Fruit fly (Drosophila melanogaster) whole organism, embryonic: Measurements from ENCODE around the gene DAAM.

Experiments used
- Aef1 ChIP-seq: fragments of 200-800 bp; sonication (Bioruptor generic); IDR thresholded peaks from 3 replicates; pipeline ENCODE4 v1.3.6; 2022; ENCODE audit warnings: missing biosample characterization, missing genetic modification characterization
- Bgb ChIP-seq: fragments of 200-800 bp; sonication (Bioruptor generic); IDR thresholded peaks from 2 replicates; pipeline ENCODE4 v1.3.6; 2022; ENCODE audit warnings: missing biosample characterization, missing genetic modification characterization; ENCODE audit not compliant: partially characterized antibody
- CG1024 ChIP-seq: fragments of 200-800 bp; sonication (Bioruptor generic); IDR thresholded peaks from 2 replicates; pipeline ENCODE4 v1.3.6; 2022; ENCODE audit warnings: missing biosample characterization, missing genetic modification characterization
- CG11560 ChIP-seq: fragments of 200-800 bp; sonication (Bioruptor generic); IDR thresholded peaks from 3 replicates; pipeline ENCODE4 v1.3.6; 2022; ENCODE audit warnings: missing biosample characterization, missing genetic modification characterization
- CG12219 ChIP-seq: fragments of 200-800 bp; sonication (Bioruptor generic); optimal IDR thresholded peaks from 3 replicates; lab custom pipeline; 2018; ENCODE audit warnings: missing biosample characterization, mild to moderate bottlenecking, missing genetic modification characterization
- CG12236 ChIP-seq: fragments of 200-800 bp; sonication (Bioruptor generic); optimal IDR thresholded peaks from 2 replicates; lab custom pipeline; 2016; ENCODE audit warnings: missing biosample characterization, missing genetic modification characterization
- CG1647 ChIP-seq: fragments of 200-800 bp; sonication (Bioruptor generic); optimal IDR thresholded peaks from 3 replicates; lab custom pipeline; 2016; ENCODE audit warnings: missing biosample characterization, missing genetic modification characterization
- CG17328 ChIP-seq: fragments of 200-800 bp; sonication (Bioruptor generic); IDR thresholded peaks from 2 replicates; pipeline ENCODE4 v1.3.6; 2022; ENCODE audit warnings: missing biosample characterization, missing genetic modification characterization
- CG17361 ChIP-seq: fragments of 200-800 bp; sonication (Bioruptor generic); IDR thresholded peaks from 3 replicates; pipeline ENCODE4 v1.3.6; 2022; ENCODE audit warnings: missing biosample characterization, missing genetic modification characterization
- CG17802 ChIP-seq: fragments of 200-800 bp; sonication (Bioruptor generic); optimal IDR thresholded peaks from 2 replicates; lab custom pipeline; 2018; ENCODE audit warnings: missing biosample characterization, mild to moderate bottlenecking, missing genetic modification characterization, moderate library complexity
- CG17829 ChIP-seq: fragments of 200-800 bp; optimal IDR thresholded peaks from 2 replicates; lab custom pipeline; 2019; ENCODE audit warnings: missing biosample characterization, mild to moderate bottlenecking, missing genetic modification characterization, moderate library complexity
- CG2120 ChIP-seq: fragments of 200-800 bp; sonication (Bioruptor generic); optimal IDR thresholded peaks from 3 replicates; lab custom pipeline; 2016; ENCODE audit warnings: missing biosample characterization, missing genetic modification characterization
- CG2889 ChIP-seq: fragments of 200-800 bp; sonication (Bioruptor generic); IDR thresholded peaks from 3 replicates; pipeline ENCODE4 v1.3.6; 2022; ENCODE audit warnings: missing biosample characterization, missing genetic modification characterization
- CG31388 ChIP-seq: fragments of 200-800 bp; sonication (Bioruptor generic); optimal IDR thresholded peaks from 2 replicates; lab custom pipeline; 2016; ENCODE audit warnings: missing biosample characterization, missing genetic modification characterization
- CG3163 ChIP-seq: fragments of 200-800 bp; sonication (Bioruptor generic); optimal IDR thresholded peaks from 3 replicates; lab custom pipeline; 2016; ENCODE audit warnings: missing biosample characterization, missing genetic modification characterization
- CG3838 ChIP-seq: fragments of 200-800 bp; sonication (Bioruptor generic); optimal IDR thresholded peaks from 3 replicates; lab custom pipeline; 2016; ENCODE audit warnings: missing biosample characterization, missing genetic modification characterization
- CG3995 ChIP-seq: fragments of 200-800 bp; sonication (Bioruptor generic); optimal IDR thresholded peaks from 3 replicates; lab custom pipeline; 2016; ENCODE audit warnings: missing biosample characterization, missing genetic modification characterization
- CG4328 ChIP-seq: fragments of 200-800 bp; sonication (Bioruptor generic); optimal IDR thresholded peaks from 3 replicates; lab custom pipeline; 2017; ENCODE audit warnings: missing biosample characterization, missing genetic modification reagents, missing genetic modification characterization
- CG4424 ChIP-seq: fragments of 200-800 bp; sonication (Bioruptor generic); optimal IDR thresholded peaks from 3 replicates; lab custom pipeline; 2016; ENCODE audit warnings: missing biosample characterization, missing genetic modification characterization
- CG4854 ChIP-seq: fragments of 200-800 bp; sonication (Bioruptor generic); optimal IDR thresholded peaks from 2 replicates; lab custom pipeline; 2016; ENCODE audit warnings: missing biosample characterization, missing genetic modification characterization, inconsistent platforms
- CG6254 ChIP-seq: fragments of 200-800 bp; sonication (Bioruptor generic); optimal IDR thresholded peaks from 3 replicates; lab custom pipeline; 2017; ENCODE audit warnings: mild to moderate bottlenecking, missing biosample characterization, missing genetic modification reagents, missing genetic modification characterization
- CG7271 ChIP-seq: fragments of 200-800 bp; sonication (Bioruptor generic); optimal IDR thresholded peaks from 2 replicates; lab custom pipeline; 2018; ENCODE audit warnings: missing biosample characterization, mild to moderate bottlenecking, missing genetic modification characterization, moderate library complexity
- CG8944 ChIP-seq: fragments of 200-800 bp; sonication (Bioruptor generic); optimal IDR thresholded peaks from 3 replicates; lab custom pipeline; 2016; ENCODE audit warnings: missing biosample characterization, missing genetic modification characterization
- CG9727 ChIP-seq: fragments of 200-800 bp; sonication (Bioruptor generic); optimal IDR thresholded peaks from 3 replicates; lab custom pipeline; 2017; ENCODE audit warnings: missing biosample characterization, mild to moderate bottlenecking, missing genetic modification characterization
- CkIIα-i1 ChIP-seq: fragments of 200-800 bp; sonication (Bioruptor generic); IDR thresholded peaks from 2 replicates; pipeline ENCODE4 v1.3.6; 2022; ENCODE audit warnings: missing biosample characterization, missing genetic modification characterization
- D ChIP-seq, 2 experiments: fragments of 200-800 bp in 1 of 2; fragments of >200 bp in 1 of 2; sonication (Bioruptor generic) in 1 of 2; optimal IDR thresholded peaks; 2 replicates in 1 of 2; 3 replicates in 1 of 2; lab custom pipeline; 2017; ENCODE audit warnings: mild to moderate bottlenecking in 1 of 2, missing biosample characterization in 1 of 2, missing genetic modification characterization in 1 of 2, missing genetic modification reagents in 1 of 2
- D19A ChIP-seq: fragments of 200-800 bp; optimal IDR thresholded peaks from 3 replicates; lab custom pipeline; 2019; ENCODE audit warnings: missing biosample characterization, mild to moderate bottlenecking, missing genetic modification characterization, moderate library complexity
- Dfd ChIP-seq, 2 experiments: fragments of >200 bp; optimal IDR thresholded peaks; 2 replicates each; lab custom pipeline; 2017; ENCODE audit warnings: missing biosample characterization in 2 of 2, missing genetic modification characterization in 2 of 2
- E2f2 ChIP-seq: fragments of 200-800 bp; sonication (Bioruptor generic); IDR thresholded peaks from 2 replicates; pipeline ENCODE4 v1.3.6; 2022; ENCODE audit warnings: missing biosample characterization, missing genetic modification characterization
- H2.0 ChIP-seq: fragments of 200-800 bp; sonication (Bioruptor generic); IDR thresholded peaks from 2 replicates; pipeline ENCODE4 v1.3.6; 2022; ENCODE audit warnings: missing biosample characterization, missing genetic modification characterization
- HLH4C ChIP-seq: fragments of 200-800 bp; sonication (Bioruptor generic); IDR thresholded peaks from 3 replicates; pipeline ENCODE4 v1.3.6; 2022; ENCODE audit warnings: missing biosample characterization, missing genetic modification characterization; ENCODE audit not compliant: partially characterized antibody
- HLH54F ChIP-seq: fragments of 200-800 bp; sonication (Bioruptor generic); optimal IDR thresholded peaks from 3 replicates; lab custom pipeline; 2016; ENCODE audit warnings: missing biosample characterization, missing genetic modification characterization
- Hmr ChIP-seq: fragments of 200-800 bp; sonication (Bioruptor generic); optimal IDR thresholded peaks from 3 replicates; lab custom pipeline; 2017; ENCODE audit warnings: mild to moderate bottlenecking, missing biosample characterization, missing genetic modification reagents, missing genetic modification characterization
- Hr39 ChIP-seq: fragments of >200 bp; optimal IDR thresholded peaks from 2 replicates; lab custom pipeline; 2017
- MBD-R2 ChIP-seq: fragments of 200-800 bp; sonication (Bioruptor generic); IDR thresholded peaks from 2 replicates; pipeline ENCODE4 v1.3.6; 2022; ENCODE audit warnings: missing biosample characterization, missing genetic modification characterization
- Meics ChIP-seq: fragments of 200-800 bp; sonication (Bioruptor generic); optimal IDR thresholded peaks from 2 replicates; lab custom pipeline; 2017; ENCODE audit warnings: missing biosample characterization, mild to moderate bottlenecking, missing genetic modification characterization
- Poxn ChIP-seq: fragments of 200-800 bp; sonication (Bioruptor generic); IDR thresholded peaks from 2 replicates; pipeline ENCODE4 v1.3.6; 2022; ENCODE audit warnings: missing biosample characterization, missing genetic modification characterization
- Rfx ChIP-seq: fragments of 200-800 bp; sonication (Bioruptor generic); IDR thresholded peaks from 2 replicates; pipeline ENCODE4 v1.3.6; 2022; ENCODE audit warnings: missing biosample characterization, missing genetic modification characterization
- Sin3A ChIP-seq: fragments of >200 bp; optimal IDR thresholded peaks from 2 replicates; lab custom pipeline; 2018
- ara ChIP-seq: fragments of 200-800 bp; sonication (Bioruptor generic); IDR thresholded peaks from 2 replicates; pipeline ENCODE4 v1.3.6; 2022; ENCODE audit warnings: missing biosample characterization, missing genetic modification characterization
- ftz-f1 ChIP-seq: fragments of 200-800 bp; sonication (Bioruptor generic); optimal IDR thresholded peaks from 2 replicates; lab custom pipeline; 2016; ENCODE audit warnings: missing biosample characterization, missing genetic modification characterization
- ham ChIP-seq: fragments of 200-800 bp; sonication (Bioruptor generic); IDR thresholded peaks from 2 replicates; pipeline ENCODE4 v1.3.6; 2022; ENCODE audit warnings: missing biosample characterization, missing genetic modification characterization
- hkb ChIP-seq, 2 experiments: fragments of 200-800 bp in 1 of 2; fragments of >200 bp in 1 of 2; sonication (Bioruptor generic) in 1 of 2; IDR thresholded peaks in 1 of 2; optimal IDR thresholded peaks in 1 of 2; 2 replicates each; pipeline versions ENCODE4 v1.3.6 to Lab custom; 2017 to 2022; ENCODE audit warnings: missing biosample characterization in 1 of 2, missing genetic modification characterization in 1 of 2
- lilli ChIP-seq: fragments of 200-800 bp; sonication (Bioruptor generic); optimal IDR thresholded peaks from 3 replicates; lab custom pipeline; 2016; ENCODE audit warnings: missing biosample characterization, missing genetic modification characterization
- maf-S ChIP-seq: fragments of 200-800 bp; sonication (Bioruptor generic); optimal IDR thresholded peaks from 2 replicates; lab custom pipeline; 2016; ENCODE audit warnings: missing biosample characterization, missing genetic modification characterization
- odd ChIP-seq: fragments of 200-800 bp; sonication (Bioruptor generic); optimal IDR thresholded peaks from 2 replicates; lab custom pipeline; 2017; ENCODE audit warnings: missing biosample characterization, mild to moderate bottlenecking, missing genetic modification characterization
- run ChIP-seq: fragments of 200-800 bp; sonication (Bioruptor generic); optimal IDR thresholded peaks from 3 replicates; lab custom pipeline; 2018; ENCODE audit warnings: missing biosample characterization, mild to moderate bottlenecking, missing genetic modification characterization
- sens ChIP-seq: fragments of 200-800 bp; sonication (Bioruptor generic); peaks from one replicate; lab custom pipeline; 2016; ENCODE audit warnings: missing biosample characterization, missing genetic modification characterization
- ssp ChIP-seq: fragments of 200-800 bp; sonication (Bioruptor generic); IDR thresholded peaks from 2 replicates; pipeline ENCODE4 v1.3.6; 2022; ENCODE audit warnings: missing biosample characterization, missing genetic modification characterization
- tio ChIP-seq: fragments of 200-800 bp; sonication (Bioruptor generic); optimal IDR thresholded peaks from 2 replicates; lab custom pipeline; 2017; ENCODE audit warnings: missing biosample characterization, missing genetic modification characterization, inconsistent platforms
- vvl ChIP-seq: fragments of 200-800 bp; sonication (Bioruptor generic); IDR thresholded peaks from 2 replicates; pipeline ENCODE4 v1.3.6; 2022; ENCODE audit warnings: missing biosample characterization, missing genetic modification characterization
- wek ChIP-seq: fragments of 200-800 bp; sonication (Bioruptor generic); optimal IDR thresholded peaks from 3 replicates; lab custom pipeline; 2018; ENCODE audit warnings: missing biosample characterization, mild to moderate bottlenecking, missing genetic modification characterization, moderate library complexity
- zfh1 ChIP-seq: fragments of 200-800 bp; sonication (Bioruptor generic); IDR thresholded peaks from 3 replicates; pipeline ENCODE4 v1.3.6; 2022; ENCODE audit warnings: missing biosample characterization, missing genetic modification characterization

Gene DAAM

DNA sequence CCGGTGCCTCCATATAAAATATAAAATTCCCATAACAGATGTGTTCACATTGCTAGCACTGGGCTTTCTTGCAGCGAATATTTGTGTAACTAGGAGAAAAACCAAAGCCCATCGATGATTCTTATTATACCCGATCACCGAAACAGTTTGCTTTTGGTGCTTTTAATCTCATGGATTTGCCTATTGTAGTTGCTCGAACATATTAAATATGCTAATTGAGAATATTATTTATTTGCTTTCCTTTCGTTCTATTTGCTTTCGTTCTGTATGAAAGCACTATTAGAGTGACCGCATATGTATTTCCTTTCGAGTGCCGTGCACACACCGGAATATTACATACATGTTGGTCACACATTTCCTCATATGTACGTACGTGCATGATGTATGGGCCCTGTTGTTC, 51.5 kb downstream of the DAAM start (continued):
- no peak for TF ChIP-seq Hr39 (lab: Kevin White, UChicago)
- no peak for TF ChIP-seq CG11560 (tag; lab: Robert Waterston, UW)
- TF ChIP-seq ssp = no peak
- TF ChIP-seq CG9727 (GFP tag; lab: Kevin White, UChicago) = peak; percentile 53
- peak; percentile 69 for TF ChIP-seq CG2120 (GFP tag; lab: Kevin White, UChicago)
- TF ChIP-seq CG8944 (GFP tag; lab: Kevin White, UChicago) = no peak
- TF ChIP-seq CG1647 (GFP tag; lab: Kevin White, UChicago) = peak; percentile 1
- TF ChIP-seq E2f2 (GFP tag; lab: Robert Waterston, UW) = no peak
- no peak for TF ChIP-seq wek
- peak; percentile 23 for TF ChIP-seq CG12219 (GFP tag; lab: Kevin White, UChicago)
- TF ChIP-seq Dfd (GFP tag; optimal IDR thresholded peaks at IDR 0.05; lab: Kevin White, UChicago) = no peak
- TF ChIP-seq D (optimal IDR thresholded peaks at IDR 0.05; lab: Kevin White, UChicago) = no peak
- TF ChIP-seq D (GFP tag; optimal IDR thresholded peaks at IDR 0.05; lab: Kevin White, UChicago) = peak; percentile 7
- no peak for TF ChIP-seq run
- no peak for TF ChIP-seq ham
- no peak for TF ChIP-seq CG17328
- peak; percentile 37 for TF ChIP-seq H2.0 (GFP tag; lab: Robert Waterston, UW)
- no peak for TF ChIP-seq HLH4C (GFP tag; lab: Robert Waterston, UW)
- peak; percentile 38; the same call in 1 of the 2 replicates for TF ChIP-seq vvl (GFP tag; lab: Robert Waterston, UW)
- no peak for TF ChIP-seq Poxn (GFP tag; lab: Robert Waterston, UW)
- no peak for TF ChIP-seq CG3995 (GFP tag; lab: Kevin White, UChicago)
- peak; percentile 88 for TF ChIP-seq sens (GFP tag; lab: Kevin White, UChicago)
- TF ChIP-seq CG7271 (tag; lab: Kevin White, UChicago) = no peak
- no peak for TF ChIP-seq maf-S
- TF ChIP-seq CG4424 (GFP tag; lab: Kevin White, UChicago) = peak; percentile 4
- TF ChIP-seq Aef1 (GFP tag; lab: Robert Waterston, UW) = no peak; the same call in 2 of the 3 replicates
- TF ChIP-seq CG6254 (GFP tag; lab: Kevin White, UChicago) = no peak
- peak; percentile 9 for TF ChIP-seq CG17829 (tag; lab: Kevin White, UChicago)
- TF ChIP-seq odd (GFP tag; lab: Kevin White, UChicago) = peak; percentile 44
- TF ChIP-seq hkb (optimal IDR thresholded peaks at IDR 0.05; lab: Kevin White, UChicago) = no peak
- peak; percentile 17; the same call in 1 of the 2 replicates for TF ChIP-seq hkb (GFP tag; IDR thresholded peaks at IDR 0.05; lab: Robert Waterston, UW)
- peak; percentile 10 for TF ChIP-seq CG17802
- no peak for TF ChIP-seq ara (GFP tag; lab: Robert Waterston, UW)
- peak; percentile 54 for TF ChIP-seq CG17361
- TF ChIP-seq CkIIα-i1 (GFP tag; lab: Robert Waterston, UW) = no peak
- no peak for TF ChIP-seq Bgb (GFP tag; lab: Robert Waterston, UW)
- TF ChIP-seq CG31388 (GFP tag; lab: Kevin White, UChicago) = no peak
- peak; percentile 62 for TF ChIP-seq Rfx (GFP tag; lab: Robert Waterston, UW)
- TF ChIP-seq CG2889 (GFP tag; lab: Robert Waterston, UW) = no peak
- peak; percentile 17; the same call in 1 of the 2 replicates for TF ChIP-seq MBD-R2 (GFP tag; lab: Robert Waterston, UW)
- TF ChIP-seq D19A (tag; lab: Kevin White, UChicago) = no peak
- TF ChIP-seq Hmr (GFP tag; lab: Kevin White, UChicago) = peak; percentile 61
- TF ChIP-seq CG1024 (GFP tag; lab: Robert Waterston, UW) = no peak
- TF ChIP-seq CG4328 (GFP tag; lab: Kevin White, UChicago) = no peak
- TF ChIP-seq CG4854 = no peak
- peak; percentile 27 for TF ChIP-seq lilli (GFP tag; lab: Kevin White, UChicago)
- no peak for TF ChIP-seq Sin3A
- TF ChIP-seq zfh1 (GFP tag; lab: Robert Waterston, UW) = no peak
- TF ChIP-seq ftz-f1 = no peak
- peak; percentile 9 for TF ChIP-seq HLH54F (GFP tag; lab: Kevin White, UChicago)
- TF ChIP-seq CG3838 (GFP tag; lab: Kevin White, UChicago) = no peak
- TF ChIP-seq Meics = peak; percentile 72
- no peak for TF ChIP-seq CG12236 (GFP tag; lab: Kevin White, UChicago)
- no peak for TF ChIP-seq CG3163
- no peak for TF ChIP-seq tio (GFP tag; lab: Kevin White, UChicago)
